Worm (Caenorhabditis elegans): ENCODE data around the gene Y57G11C.5.

ce11 chrIV:14781537-14781936, 16.3 kb upstream of the Y57G11C.5 start, which contains the start of gene Y57G11C.8:
- TF ChIP-seq lin-13 (tag; optimal IDR thresholded peaks at IDR 0.05), result no peak
- no peak for TF ChIP-seq elt-3 (tag; optimal IDR thresholded peaks at IDR 0.05)
